Fruit fly (Drosophila melanogaster) whole organism, embryonic: Measurements from ENCODE around the gene CG17376.
A peak's percentile ranks its signal among the peaks of the same experiment; 100 is the strongest.

Source experiments
- CG10209 ChIP-seq: fragments of 200-800 bp; sonication (Bioruptor generic); optimal IDR thresholded peaks from 3 replicates; lab custom pipeline; 2017; ENCODE audit warnings: missing biosample characterization, mild to moderate bottlenecking, missing genetic modification characterization, missing genetic modification reagents
- CG10431 ChIP-seq: fragments of 200-800 bp; sonication (Bioruptor generic); optimal IDR thresholded peaks from 3 replicates; lab custom pipeline; 2018; ENCODE audit warnings: missing biosample characterization, mild to moderate bottlenecking, missing genetic modification characterization
- CG11398 ChIP-seq: fragments of 200-800 bp; sonication (Bioruptor generic); optimal IDR thresholded peaks from 2 replicates; lab custom pipeline; 2016; ENCODE audit warnings: missing biosample characterization, missing genetic modification characterization
- CG11695 ChIP-seq: fragments of 200-800 bp; sonication (Bioruptor generic); IDR thresholded peaks from 3 replicates; pipeline ENCODE4 v1.3.6; 2022; ENCODE audit warnings: missing biosample characterization, missing genetic modification characterization
- CG12155 ChIP-seq: fragments of 200-800 bp; sonication (Bioruptor generic); optimal IDR thresholded peaks from 3 replicates; lab custom pipeline; 2016; ENCODE audit warnings: missing biosample characterization, missing genetic modification characterization
- CG12744 ChIP-seq: fragments of 200-800 bp; sonication (Bioruptor generic); optimal IDR thresholded peaks from 2 replicates; lab custom pipeline; 2016; ENCODE audit warnings: missing biosample characterization, missing genetic modification characterization
- CG14667 ChIP-seq: fragments of 200-800 bp; sonication (Bioruptor generic); IDR thresholded peaks from 2 replicates; pipeline ENCODE4 v1.3.6; 2022; ENCODE audit warnings: missing biosample characterization, missing genetic modification characterization
- CG14710 ChIP-seq: fragments of 200-800 bp; sonication (Bioruptor generic); optimal IDR thresholded peaks from 3 replicates; lab custom pipeline; 2019; ENCODE audit warnings: missing biosample characterization, mild to moderate bottlenecking, missing genetic modification characterization, moderate library complexity
- CG14860 ChIP-seq: fragments of 200-800 bp; sonication (Bioruptor generic); IDR thresholded peaks from 3 replicates; pipeline ENCODE4 v1.3.6; 2022; ENCODE audit warnings: missing biosample characterization, missing genetic modification characterization; ENCODE audit not compliant: partially characterized antibody
- CG16813 ChIP-seq: fragments of 200-800 bp; sonication (Bioruptor generic); IDR thresholded peaks from 3 replicates; pipeline ENCODE4 v1.3.6; 2022; ENCODE audit warnings: missing biosample characterization, missing genetic modification characterization; ENCODE audit not compliant: partially characterized antibody
- CG1832 ChIP-seq: fragments of 200-800 bp; sonication (Bioruptor generic); optimal IDR thresholded peaks from 2 replicates; lab custom pipeline; 2017; ENCODE audit warnings: missing biosample characterization, mild to moderate bottlenecking, missing genetic modification characterization, inconsistent platforms
- CG2116 ChIP-seq: fragments of 200-800 bp; sonication (Bioruptor generic); optimal IDR thresholded peaks from 3 replicates; lab custom pipeline; 2018; ENCODE audit warnings: missing biosample characterization, mild to moderate bottlenecking, missing genetic modification characterization
- CG2875 ChIP-seq: fragments of 200-800 bp; sonication (Bioruptor generic); optimal IDR thresholded peaks from 2 replicates; lab custom pipeline; 2017; ENCODE audit warnings: missing biosample characterization, mild to moderate bottlenecking, missing genetic modification characterization, missing genetic modification reagents
- CG30431 ChIP-seq: fragments of 200-800 bp; sonication (Bioruptor generic); optimal IDR thresholded peaks from 2 replicates; lab custom pipeline; 2017; ENCODE audit warnings: missing biosample characterization, missing genetic modification characterization
- CG3407 ChIP-seq: fragments of 200-800 bp; sonication (Bioruptor generic); optimal IDR thresholded peaks from 2 replicates; lab custom pipeline; 2018; ENCODE audit warnings: missing biosample characterization, mild to moderate bottlenecking, missing genetic modification characterization
- CG3726 ChIP-seq: fragments of 200-800 bp; sonication (Bioruptor generic); IDR thresholded peaks from 3 replicates; pipeline ENCODE4, ENCODE4 v1.3.6; 2022; ENCODE audit warnings: missing biosample characterization, missing genetic modification characterization
- CG4424 ChIP-seq: fragments of 200-800 bp; sonication (Bioruptor generic); optimal IDR thresholded peaks from 3 replicates; lab custom pipeline; 2016; ENCODE audit warnings: missing biosample characterization, missing genetic modification characterization
- CG6689 ChIP-seq: fragments of 200-800 bp; sonication (Bioruptor generic); IDR thresholded peaks from 2 replicates; pipeline ENCODE4 v1.3.6; 2022; ENCODE audit warnings: missing biosample characterization, missing genetic modification characterization
- CG9437 ChIP-seq: fragments of 200-800 bp; sonication (Bioruptor generic); optimal IDR thresholded peaks from 2 replicates; lab custom pipeline; 2018; ENCODE audit warnings: missing biosample characterization, mild to moderate bottlenecking, missing genetic modification characterization
- CG9609 ChIP-seq: fragments of 200-800 bp; sonication (Bioruptor generic); optimal IDR thresholded peaks from 3 replicates; lab custom pipeline; 2016; ENCODE audit warnings: missing biosample characterization, missing genetic modification characterization
- Chrac-16 ChIP-seq: fragments of 200-800 bp; sonication (Bioruptor generic); optimal IDR thresholded peaks from 3 replicates; lab custom pipeline; 2016; ENCODE audit warnings: missing biosample characterization, missing genetic modification characterization
- CrebB ChIP-seq: fragments of 200-800 bp; sonication (Bioruptor generic); optimal IDR thresholded peaks from 3 replicates; lab custom pipeline; 2018; ENCODE audit warnings: missing biosample characterization, mild to moderate bottlenecking, missing genetic modification characterization
- D19B ChIP-seq: fragments of 200-800 bp; sonication (Bioruptor generic); optimal IDR thresholded peaks from 2 replicates; lab custom pipeline; 2017; ENCODE audit warnings: missing biosample characterization, mild to moderate bottlenecking, missing genetic modification characterization
- Dad ChIP-seq: fragments of 200-800 bp; sonication (Bioruptor generic); optimal IDR thresholded peaks from 3 replicates; lab custom pipeline; 2016; ENCODE audit warnings: missing biosample characterization, missing genetic modification characterization
- Dfd ChIP-seq, 2 experiments: fragments of >200 bp; optimal IDR thresholded peaks; 2 replicates each; lab custom pipeline; 2017; ENCODE audit warnings: missing biosample characterization in 2 of 2, missing genetic modification characterization in 2 of 2
- Dll ChIP-seq: fragments of 200-800 bp; sonication (Bioruptor generic); IDR thresholded peaks from 4 replicates; pipeline ENCODE4 v1.3.6; 2022; ENCODE audit warnings: missing biosample characterization, missing genetic modification characterization; ENCODE audit not compliant: partially characterized antibody
- Fer1 ChIP-seq: fragments of 200-800 bp; sonication (Bioruptor generic); optimal IDR thresholded peaks from 2 replicates; lab custom pipeline; 2017; ENCODE audit warnings: missing biosample characterization, mild to moderate bottlenecking, missing genetic modification characterization
- Mrtf ChIP-seq: fragments of 200-800 bp; sonication (Bioruptor generic); IDR thresholded peaks from 3 replicates; pipeline ENCODE4 v1.3.6; 2022; ENCODE audit warnings: missing biosample characterization, missing genetic modification characterization
- NK7.1 ChIP-seq: fragments of 200-800 bp; sonication (Bioruptor generic); optimal IDR thresholded peaks from 3 replicates; lab custom pipeline; 2016; ENCODE audit warnings: missing biosample characterization, missing genetic modification characterization
- Sry-β ChIP-seq: fragments of 200-800 bp; sonication (Bioruptor generic); optimal IDR thresholded peaks from 2 replicates; lab custom pipeline; 2018; ENCODE audit warnings: missing biosample characterization, mild to moderate bottlenecking, missing genetic modification characterization, moderate library complexity
- ara ChIP-seq: fragments of 200-800 bp; sonication (Bioruptor generic); IDR thresholded peaks from 2 replicates; pipeline ENCODE4 v1.3.6; 2022; ENCODE audit warnings: missing biosample characterization, missing genetic modification characterization
- bowl ChIP-seq: fragments of 200-800 bp; sonication (Bioruptor generic); IDR thresholded peaks from 2 replicates; pipeline ENCODE4 v1.3.6; 2022; ENCODE audit warnings: missing biosample characterization, missing genetic modification characterization
- bsh ChIP-seq, 2 experiments: fragments of 200-800 bp; sonication (Bioruptor generic); optimal IDR thresholded peaks; 2 replicates each; lab custom pipeline; 2017 to 2018; ENCODE audit warnings: mild to moderate bottlenecking in 2 of 2, missing biosample characterization in 2 of 2, missing genetic modification characterization in 2 of 2, moderate library complexity in 1 of 2
- chinmo ChIP-seq: fragments of 200-800 bp; sonication (Bioruptor generic); IDR thresholded peaks from 4 replicates; pipeline ENCODE4 v1.3.6; 2022; ENCODE audit warnings: missing biosample characterization, missing genetic modification characterization; ENCODE audit not compliant: partially characterized antibody
- dm ChIP-seq: fragments of 200-800 bp; sonication (Bioruptor generic); optimal IDR thresholded peaks from 3 replicates; lab custom pipeline; 2016; ENCODE audit warnings: missing biosample characterization, missing genetic modification characterization
- exex ChIP-seq: fragments of 200-800 bp; sonication (Bioruptor generic); optimal IDR thresholded peaks from 4 replicates; lab custom pipeline; 2018; ENCODE audit warnings: missing biosample characterization, mild to moderate bottlenecking, missing genetic modification characterization, moderate library complexity
- ftz-f1 ChIP-seq: fragments of 200-800 bp; sonication (Bioruptor generic); optimal IDR thresholded peaks from 2 replicates; lab custom pipeline; 2016; ENCODE audit warnings: missing biosample characterization, missing genetic modification characterization
- grau ChIP-seq: fragments of 200-800 bp; optimal IDR thresholded peaks from 3 replicates; lab custom pipeline; 2019; ENCODE audit warnings: missing biosample characterization, mild to moderate bottlenecking, missing genetic modification characterization, moderate library complexity
- nom ChIP-seq: fragments of 200-800 bp; sonication (Bioruptor generic); optimal IDR thresholded peaks from 2 replicates; lab custom pipeline; 2017; ENCODE audit warnings: missing biosample characterization, missing genetic modification characterization, mild to moderate bottlenecking, moderate library complexity, missing genetic modification reagents
- prd ChIP-seq, 3 experiments: fragments of >200 bp in 2 of 3; fragments of 200-800 bp in 1 of 3; sonication (Bioruptor generic) in 1 of 3; optimal IDR thresholded peaks in 2 of 3; IDR thresholded peaks in 1 of 3; 2 replicates in 2 of 3; 3 replicates in 1 of 3; pipeline versions ENCODE4 v1.3.6 to Lab custom; 2017 to 2022; ENCODE audit warnings: missing biosample characterization in 1 of 3, missing genetic modification characterization in 1 of 3
- run ChIP-seq: fragments of 200-800 bp; sonication (Bioruptor generic); optimal IDR thresholded peaks from 3 replicates; lab custom pipeline; 2018; ENCODE audit warnings: missing biosample characterization, mild to moderate bottlenecking, missing genetic modification characterization
- sima ChIP-seq: fragments of 200-800 bp; sonication (Bioruptor generic); optimal IDR thresholded peaks from 2 replicates; lab custom pipeline; 2016; ENCODE audit warnings: missing biosample characterization, missing genetic modification characterization
- ssp ChIP-seq: fragments of 200-800 bp; sonication (Bioruptor generic); IDR thresholded peaks from 2 replicates; pipeline ENCODE4 v1.3.6; 2022; ENCODE audit warnings: missing biosample characterization, missing genetic modification characterization
- stwl ChIP-seq: fragments of 200-800 bp; sonication (Bioruptor generic); optimal IDR thresholded peaks from 3 replicates; lab custom pipeline; 2018; ENCODE audit warnings: missing biosample characterization, mild to moderate bottlenecking, missing genetic modification characterization, moderate library complexity
- wor ChIP-seq: fragments of 200-800 bp; sonication (Bioruptor generic); IDR thresholded peaks from 2 replicates; pipeline ENCODE4 v1.3.6; 2022; ENCODE audit warnings: missing biosample characterization, missing genetic modification characterization
- yki ChIP-seq: fragments of >200 bp; optimal IDR thresholded peaks from 3 replicates; lab custom pipeline; 2018
- zen ChIP-seq: fragments of 200-800 bp; sonication (Bioruptor generic); optimal IDR thresholded peaks from 3 replicates; lab custom pipeline; 2018; ENCODE audit warnings: missing biosample characterization, mild to moderate bottlenecking, missing genetic modification characterization, moderate library complexity

Gene CG17376

dm6 chr2L:6787029-6787972, 13.4 kb downstream of the CG17376 start (continued):
- TF ChIP-seq CG9609 (GFP tag; lab: Kevin White, UChicago): peak; percentile 97
- TF ChIP-seq exex (tag; lab: Kevin White, UChicago): peak; percentile 73
- peak; percentile 93 for TF ChIP-seq CG6689 (GFP tag; lab: Robert Waterston, UW)
- peak; percentile 88 for TF ChIP-seq CG10431 (GFP tag; lab: Kevin White, UChicago)
- TF ChIP-seq CG11398 (GFP tag; lab: Kevin White, UChicago): peak; percentile 96
- TF ChIP-seq CG30431 (GFP tag; lab: Kevin White, UChicago): peak; percentile 93
- TF ChIP-seq CG11695 (GFP tag; lab: Robert Waterston, UW): peak; percentile 93
- TF ChIP-seq NK7.1: peak; percentile 95
- peak; percentile 96 for TF ChIP-seq CG10209 (GFP tag; lab: Kevin White, UChicago)
- peak; percentile 94 for TF ChIP-seq dm (GFP tag; lab: Kevin White, UChicago)
- peak; percentile 9; the same call in 1 of the 2 replicates for TF ChIP-seq bowl (GFP tag; lab: Robert Waterston, UW)
- TF ChIP-seq Fer1 (GFP tag; lab: Kevin White, UChicago): peak; percentile 93
- TF ChIP-seq CG3726 (GFP tag; lab: Robert Waterston, UW): peak; percentile 57; the same call in 2 of the 3 replicates
- peak; percentile 94 for TF ChIP-seq Chrac-16
- TF ChIP-seq grau (tag; lab: Kevin White, UChicago): peak; percentile 96
- TF ChIP-seq CG3407 (GFP tag; lab: Kevin White, UChicago): peak; percentile 91
- TF ChIP-seq chinmo (GFP tag; lab: Robert Waterston, UW): peak; percentile 94
- peak; percentile 91 for TF ChIP-seq CG12155 (GFP tag; lab: Kevin White, UChicago)
- TF ChIP-seq Dad (GFP tag; lab: Kevin White, UChicago): peak; percentile 95
- TF ChIP-seq Dll (GFP tag; lab: Robert Waterston, UW): 0 out of 4 replicates have a peak, but pooled peaks have one; percentile 45
- peak; percentile 4 for TF ChIP-seq ftz-f1
- TF ChIP-seq CG14667 (GFP tag; lab: Robert Waterston, UW): peak; percentile 81
- no peak for TF ChIP-seq prd (optimal IDR thresholded peaks at IDR 0.05; lab: Kevin White, UChicago)
- peak; percentile 91 for TF ChIP-seq prd (GFP tag; IDR thresholded peaks at IDR 0.05; lab: Robert Waterston, UW)
- TF ChIP-seq CG12744 (GFP tag; lab: Kevin White, UChicago): peak; percentile 95
- TF ChIP-seq Sry-β: peak; percentile 57
- peak; percentile 96 for TF ChIP-seq CG14710 (tag; lab: Kevin White, UChicago)
- peak in 1 of 2 experiments; percentile 11 for TF ChIP-seq Dfd (GFP tag; optimal IDR thresholded peaks at IDR 0.05; lab: Kevin White, UChicago)
- peak; percentile 86 for TF ChIP-seq CG2875
- TF ChIP-seq CG14860 (GFP tag; lab: Robert Waterston, UW): 0 out of 3 replicates have a peak, but pooled peaks have one; percentile 58
- peak; percentile 74 for TF ChIP-seq zen (tag; lab: Kevin White, UChicago)
- TF ChIP-seq wor: peak; percentile 86
- TF ChIP-seq sima: peak; percentile 88
- no peak for TF ChIP-seq CG1832 (GFP tag; lab: Kevin White, UChicago)
- TF ChIP-seq Mrtf: peak; percentile 78
- peak; percentile 97 for TF ChIP-seq CG9437 (GFP tag; lab: Kevin White, UChicago)
- peak; percentile 72 for TF ChIP-seq CG2116 (GFP tag; lab: Kevin White, UChicago)
- peak; percentile 91 to 92 for TF ChIP-seq bsh (GFP tag; optimal IDR thresholded peaks at IDR 0.05; lab: Kevin White, UChicago)
- peak; percentile 70 for TF ChIP-seq nom (GFP tag; lab: Kevin White, UChicago)
- TF ChIP-seq ssp (GFP tag; lab: Robert Waterston, UW): peak; percentile 75
- TF ChIP-seq D19B: peak; percentile 89
- no peak for TF ChIP-seq stwl
- peak; percentile 95 for TF ChIP-seq CG4424 (GFP tag; lab: Kevin White, UChicago)
- TF ChIP-seq run (tag; lab: Kevin White, UChicago): peak; percentile 87
- TF ChIP-seq CG16813: peak; percentile 63
- peak; percentile 86 for TF ChIP-seq CrebB
- TF ChIP-seq yki (lab: Kevin White, UChicago): peak; percentile 29
- TF ChIP-seq ara: peak; percentile 78
